Worm (Caenorhabditis elegans): ENCODE measurements around the gene math-15.

ce11 chrII:1869120-1869519 is 2.9 kb downstream of the math-15 start, which contains the start of gene math-14:
- TF ChIP-seq nhr-11 (tag; optimal IDR thresholded peaks at IDR 0.05): no peak
- TF ChIP-seq T26A8.4 (GFP tag; IDR thresholded peaks at IDR 0.05): no peak
